Worm (Caenorhabditis elegans) whole organism, L3 larva: ENCODE measurements around the gene F16F9.1.

Source experiments
- nhr-25 ChIP-seq: sonication (generic microtip); optimal IDR thresholded peaks from 2 replicates; lab custom pipeline; 2017; ENCODE audit warnings: missing biosample characterization, missing genetic modification characterization
- tbx-2 ChIP-seq: sonication (generic microtip); optimal IDR thresholded peaks from 2 replicates; lab custom pipeline; 2016; ENCODE audit warnings: mild to moderate bottlenecking, missing genetic modification characterization, missing compliant biosample characterization

The F16F9.1 gene

ce11 chrX:8499721-8500120, 53.5 kb downstream of the F16F9.1 start, which contains the start of gene grd-14:
Gene grd-14, plus strand, starts transcription at chrX:8500021.
- TF ChIP-seq nhr-25 (tag; lab: Kevin White, UChicago), result peak; percentile 60
- TF ChIP-seq tbx-2, result no peak
